Worm (Caenorhabditis elegans) whole organism, early embryonic: ENCODE results near the gene dmsr-11.
A peak's percentile ranks its signal among the peaks of the same experiment; 100 is the strongest.

ENCODE experiments used
- B0310.2 ChIP-seq: sonication (generic microtip); optimal IDR thresholded peaks from 2 replicates; lab custom pipeline; 2016; ENCODE audit warnings: mild to moderate bottlenecking, missing genetic modification characterization, missing compliant biosample characterization
- F13C5.2 ChIP-seq: sonication (generic microtip); optimal IDR thresholded peaks from 2 replicates; lab custom pipeline; 2017; ENCODE audit warnings: mild to moderate bottlenecking, missing genetic modification characterization, inconsistent platforms, missing compliant biosample characterization
- aly-1 ChIP-seq: sonication (generic microtip); optimal IDR thresholded peaks from 2 replicates; lab custom pipeline; 2016; ENCODE audit warnings: missing genetic modification characterization, missing compliant biosample characterization
- ama-1 ChIP-seq: fragments of 150-350 bp; optimal IDR thresholded peaks from 2 replicates; lab custom pipeline; 2014
- ceh-13 ChIP-seq: fragments of 200-800 bp; sonication (Bioruptor generic); optimal IDR thresholded peaks from 2 replicates; lab custom pipeline; 2018; ENCODE audit warnings: mild to moderate bottlenecking, missing genetic modification characterization, missing compliant biosample characterization
- ceh-36 ChIP-seq: sonication (generic microtip); optimal IDR thresholded peaks from 2 replicates; lab custom pipeline; 2016; ENCODE audit warnings: missing genetic modification characterization, inconsistent platforms, missing compliant biosample characterization
- ets-7 ChIP-seq: sonication (generic microtip); optimal IDR thresholded peaks from 2 replicates; lab custom pipeline; 2016; ENCODE audit warnings: missing genotype, missing genetic modification characterization, missing compliant biosample characterization
- flt-1 ChIP-seq: fragments of 200-800 bp; sonication (Bioruptor generic); IDR thresholded peaks from 2 replicates; pipeline ENCODE4 v1.3.6; 2022; ENCODE audit warnings: missing genetic modification characterization, missing compliant biosample characterization
- hmbx-1 ChIP-seq: sonication (generic microtip); optimal IDR thresholded peaks from 2 replicates; lab custom pipeline; 2016; ENCODE audit warnings: mild to moderate bottlenecking, missing genetic modification characterization, missing compliant biosample characterization
- hmg-4 ChIP-seq: fragments of 200-800 bp; sonication (Bioruptor generic); optimal IDR thresholded peaks from 2 replicates; lab custom pipeline; 2018; ENCODE audit warnings: mild to moderate bottlenecking, missing genetic modification characterization, missing compliant biosample characterization
- hnd-1 ChIP-seq: sonication (generic microtip); optimal IDR thresholded peaks from 2 replicates; lab custom pipeline; 2016; ENCODE audit warnings: missing genetic modification characterization, missing compliant biosample characterization
- pes-1 ChIP-seq: fragments of 200-800 bp; sonication (Bioruptor generic); IDR thresholded peaks from 2 replicates; pipeline ENCODE4 v1.3.6; 2022; ENCODE audit warnings: missing genetic modification reagents, missing genetic modification characterization, missing compliant biosample characterization
- scrt-1 ChIP-seq: fragments of 200-800 bp; sonication (Bioruptor generic); IDR thresholded peaks from 2 replicates; pipeline ENCODE4 v1.3.6; 2022; ENCODE audit warnings: missing genetic modification characterization, missing compliant biosample characterization
- sea-1 ChIP-seq: fragments of 200-800 bp; sonication (Bioruptor generic); conservative IDR thresholded peaks from 2 replicates; pipeline ENCODE4 v1.3.6; 2022; ENCODE audit warnings: missing genetic modification characterization, missing compliant biosample characterization
- tbx-11 ChIP-seq: fragments of 200-800 bp; sonication (Bioruptor generic); IDR thresholded peaks from 2 replicates; pipeline ENCODE4 v1.3.6; 2022; ENCODE audit warnings: missing genetic modification characterization, missing compliant biosample characterization
- tbx-37 ChIP-seq: fragments of 200-800 bp; sonication (Bioruptor generic); conservative IDR thresholded peaks from 2 replicates; pipeline ENCODE4 v1.3.6; 2022; ENCODE audit warnings: missing genetic modification reagents, missing genetic modification characterization, missing compliant biosample characterization
- tra-4 ChIP-seq: sonication (generic microtip); optimal IDR thresholded peaks from 2 replicates; lab custom pipeline; 2017; ENCODE audit warnings: missing genetic modification characterization, missing compliant biosample characterization

dmsr-11 gene

DNA sequence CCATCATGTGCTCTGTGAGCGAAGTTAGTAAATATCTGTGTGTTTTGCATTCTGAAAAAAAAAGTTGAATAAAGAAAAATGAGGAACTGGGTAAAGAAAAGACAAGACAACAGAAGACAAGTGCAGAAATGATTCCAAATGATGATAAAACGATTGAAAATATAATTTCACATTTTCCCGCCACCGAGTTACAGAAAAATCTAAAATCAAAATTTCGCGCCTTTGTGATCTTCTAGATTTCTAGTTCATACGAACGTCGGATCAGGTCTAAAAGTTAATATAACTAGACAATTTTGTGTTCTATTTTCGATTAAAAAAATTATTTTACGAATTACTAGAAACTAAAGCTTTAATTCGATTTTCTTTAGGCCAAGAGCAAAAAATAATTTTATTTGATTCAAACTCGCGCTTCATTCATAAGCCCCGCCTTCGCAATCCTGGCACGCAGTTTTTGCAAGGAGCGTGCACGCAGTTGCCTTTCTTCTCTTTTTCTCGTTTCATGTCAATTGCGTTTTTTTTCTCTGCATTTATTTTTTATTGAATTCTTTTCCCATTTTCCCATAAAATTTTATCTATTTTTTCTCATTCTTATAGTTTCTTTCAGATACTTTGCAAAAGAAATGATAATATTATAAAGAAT lies 18.9 kb downstream of the dmsr-11 start, which contains the start of the genes spn-4 and spe-39:
Gene spn-4, minus strand, starts transcription at position 51 of the 640 bp plus-strand sequence.
Gene spe-39, plus strand, starts transcription at position 599 of the 640 bp plus-strand sequence.
- no peak for TF ChIP-seq tbx-37 (GFP tag; lab: Robert Waterston, UW)
- peak; percentile 26 for TF ChIP-seq ets-7 (tag; lab: Kevin White, UChicago)
- TF ChIP-seq pes-1 (GFP tag; lab: Robert Waterston, UW): no peak
- TF ChIP-seq ceh-36 (tag; lab: Kevin White, UChicago): no peak
- TF ChIP-seq flt-1 (GFP tag; lab: Robert Waterston, UW): no peak
- 0 out of 2 replicates have a peak, but pooled peaks have one; percentile 56 for TF ChIP-seq sea-1 (GFP tag; lab: Robert Waterston, UW)
- TF ChIP-seq F13C5.2 (tag; lab: Kevin White, UChicago): peak; percentile 71
- TF ChIP-seq ceh-13 (GFP tag; lab: Kevin White, UChicago): peak; percentile 3
- TF ChIP-seq ama-1 (lab: Kevin White, UChicago): no peak
- TF ChIP-seq B0310.2 (tag; lab: Kevin White, UChicago): no peak
- TF ChIP-seq scrt-1 (GFP tag; lab: Robert Waterston, UW): no peak
- no peak for TF ChIP-seq hmbx-1 (tag; lab: Kevin White, UChicago)
- no peak for TF ChIP-seq hnd-1
- no peak for TF ChIP-seq tbx-11 (GFP tag; lab: Robert Waterston, UW)
- TF ChIP-seq hmg-4: no peak
- TF ChIP-seq aly-1 (tag; lab: Kevin White, UChicago): no peak
- no peak for TF ChIP-seq tra-4 (tag; lab: Kevin White, UChicago)

DNA sequence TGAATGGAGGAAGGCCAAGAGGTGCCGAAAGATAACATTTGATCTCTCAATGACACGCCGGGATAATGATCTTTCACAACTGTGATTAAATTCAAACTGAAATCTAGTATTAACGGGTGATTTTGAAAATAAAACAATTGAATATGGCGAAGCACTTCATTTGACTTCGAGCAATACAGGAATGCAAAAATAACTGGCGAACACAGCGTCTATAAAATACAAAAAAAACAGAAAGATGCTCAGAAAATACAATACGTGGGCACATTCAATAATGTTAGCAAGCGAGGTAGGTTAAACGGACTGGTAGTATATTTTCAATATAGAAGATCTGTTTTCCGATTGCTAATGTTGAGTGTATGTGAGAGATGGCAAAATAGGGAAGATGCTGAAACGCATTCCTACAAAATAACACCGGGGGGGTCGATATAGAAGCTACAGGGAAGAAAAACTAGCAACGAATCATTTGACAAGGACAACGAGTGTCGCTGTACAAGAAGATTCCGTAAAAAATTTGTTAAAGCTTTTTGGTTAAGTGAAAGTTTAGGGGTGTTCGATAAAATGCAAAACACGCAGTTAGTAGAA lies 20.8 kb downstream of the dmsr-11 start:
- TF ChIP-seq ets-7 (tag; lab: Kevin White, UChicago) (no peak), F13C5.2 (tag; lab: Kevin White, UChicago) (no peak), sea-1 (GFP tag; lab: Robert Waterston, UW) (no peak), hmbx-1 (tag; lab: Kevin White, UChicago) (no peak), pes-1 (GFP tag; lab: Robert Waterston, UW) (no peak), ama-1 (lab: Kevin White, UChicago) (no peak), tbx-37 (GFP tag; lab: Robert Waterston, UW) (no peak), flt-1 (GFP tag; lab: Robert Waterston, UW) (no peak), ceh-36 (tag; lab: Kevin White, UChicago) (no peak), ceh-13 (GFP tag; lab: Kevin White, UChicago) (no peak)

DNA sequence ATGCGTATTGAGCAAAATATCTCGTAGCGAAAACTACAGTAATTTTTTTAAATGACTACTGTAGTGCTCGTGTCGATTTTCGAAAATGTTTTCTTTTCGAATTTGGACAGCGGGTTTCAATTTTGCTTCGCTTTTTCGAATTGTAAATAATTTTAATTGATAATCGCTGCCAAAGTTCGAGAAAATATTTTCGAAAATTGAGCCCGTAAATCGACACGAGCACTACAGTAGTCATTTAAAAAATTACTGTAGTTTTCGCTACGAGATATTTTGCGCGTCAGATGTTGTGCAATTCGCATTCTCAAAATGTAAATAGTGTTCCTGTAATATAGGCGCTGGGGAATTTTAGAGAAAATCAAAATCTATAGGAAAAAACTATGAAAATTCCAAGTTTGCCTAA lies 21.6 kb downstream of the dmsr-11 start:
- no peak for TF ChIP-seq tra-4 (tag; lab: Kevin White, UChicago)
- no peak for TF ChIP-seq sea-1 (GFP tag; lab: Robert Waterston, UW)
- no peak for TF ChIP-seq ama-1 (lab: Kevin White, UChicago)
- no peak for TF ChIP-seq hnd-1
- TF ChIP-seq hmg-4: no peak
- no peak for TF ChIP-seq F13C5.2 (tag; lab: Kevin White, UChicago)
- TF ChIP-seq aly-1 (tag; lab: Kevin White, UChicago): no peak
- TF ChIP-seq B0310.2 (tag; lab: Kevin White, UChicago): no peak
- TF ChIP-seq tbx-11 (GFP tag; lab: Robert Waterston, UW): no peak
- no peak for TF ChIP-seq pes-1 (GFP tag; lab: Robert Waterston, UW)
- TF ChIP-seq scrt-1 (GFP tag; lab: Robert Waterston, UW): no peak

DNA sequence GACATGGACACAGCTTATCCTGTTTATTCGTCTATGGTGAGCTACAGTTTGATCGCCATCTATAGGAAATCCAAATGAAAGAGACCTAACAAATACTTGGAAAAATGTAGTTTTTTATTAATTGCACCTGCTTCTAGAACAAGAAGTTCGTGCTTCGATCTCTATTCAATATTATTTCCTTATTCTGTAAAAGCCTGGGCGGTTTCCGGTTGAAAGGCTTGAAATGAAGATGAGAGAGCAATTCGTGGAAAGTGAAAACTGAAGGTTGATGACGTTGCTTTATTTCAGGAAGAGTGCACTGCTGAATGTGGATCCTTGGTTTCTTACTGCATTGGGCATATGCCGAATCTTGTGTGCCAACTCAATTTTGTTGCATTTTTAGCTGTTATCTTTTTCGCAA lies 23.2 kb downstream of the dmsr-11 start:
- TF ChIP-seq flt-1 (GFP tag; lab: Robert Waterston, UW) (no peak), scrt-1 (GFP tag; lab: Robert Waterston, UW) (no peak), ceh-13 (GFP tag; lab: Kevin White, UChicago) (no peak), ets-7 (tag; lab: Kevin White, UChicago) (no peak)

DNA sequence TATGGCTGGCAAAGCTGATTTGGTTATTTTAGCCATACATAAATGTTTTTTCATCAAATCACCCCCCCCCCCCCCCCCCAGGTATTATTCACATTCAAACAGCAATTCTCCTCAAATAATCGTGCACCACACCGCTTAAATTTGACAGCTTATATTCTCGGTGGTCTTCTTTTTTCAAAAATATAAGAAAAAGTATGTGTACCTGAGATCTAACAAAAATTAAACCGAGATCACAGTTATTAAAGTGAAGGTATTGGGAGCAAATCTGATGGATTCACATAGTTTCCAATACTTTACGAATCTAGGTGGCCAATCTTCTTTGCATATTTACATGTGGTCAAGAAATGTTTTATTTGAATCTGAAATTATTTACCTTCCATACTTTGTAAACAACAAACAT lies 23.7 kb downstream of the dmsr-11 start, which contains the start of gene ZC404.15:
Gene ZC404.15, plus strand, starts transcription at position 301 of the 400 bp plus-strand sequence.
- TF ChIP-seq tra-4 (tag; lab: Kevin White, UChicago) (no peak), hmbx-1 (tag; lab: Kevin White, UChicago) (no peak)

DNA sequence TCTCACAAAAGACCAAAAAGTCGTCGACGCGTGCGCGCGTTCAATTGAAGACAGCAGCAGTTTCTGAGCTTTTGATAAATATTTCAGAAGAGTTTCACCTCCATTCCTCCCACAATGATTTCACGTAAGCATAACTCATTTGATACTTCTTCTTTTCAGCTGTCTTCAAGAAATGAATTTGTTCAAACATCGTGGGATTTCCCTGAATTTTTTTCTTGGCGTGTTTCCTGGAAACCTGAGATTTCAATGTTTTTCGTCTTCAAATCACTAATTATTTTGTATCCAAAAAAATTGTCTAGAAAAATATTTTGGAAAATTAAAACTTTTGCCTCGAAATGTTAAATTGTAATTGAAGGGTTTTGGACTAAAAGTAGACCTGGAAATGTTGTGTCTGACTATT lies 25.4 kb downstream of the dmsr-11 start:
- TF ChIP-seq ets-7 (tag; lab: Kevin White, UChicago) (no peak), B0310.2 (tag; lab: Kevin White, UChicago) (no peak), scrt-1 (GFP tag; lab: Robert Waterston, UW) (no peak), ceh-13 (GFP tag; lab: Kevin White, UChicago) (no peak), flt-1 (GFP tag; lab: Robert Waterston, UW) (no peak), hmg-4 (no peak), tbx-11 (GFP tag; lab: Robert Waterston, UW) (no peak), hnd-1 (no peak)

DNA sequence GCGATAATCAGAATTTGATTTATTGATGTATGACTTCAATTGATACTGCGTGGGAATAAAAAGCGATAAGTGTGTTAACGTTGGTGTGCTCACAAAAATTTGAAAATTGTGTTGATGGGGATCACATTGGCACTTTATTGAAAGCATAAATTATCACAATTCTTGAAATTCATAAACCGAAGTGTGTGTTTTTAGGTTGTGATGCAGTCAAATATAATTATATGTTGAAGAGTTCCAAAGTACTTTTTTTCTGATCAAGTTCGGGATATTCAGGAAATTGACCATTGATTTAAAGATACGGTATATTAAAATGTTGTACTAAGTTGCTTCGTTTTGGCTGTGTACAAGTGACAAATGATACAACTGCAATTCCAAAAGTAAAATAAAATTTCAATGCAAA lies 28.2 kb downstream of the dmsr-11 start, which contains the start of gene srh-28:
Gene srh-28, minus strand, starts transcription at position 101 of the 400 bp plus-strand sequence.
- no peak for TF ChIP-seq ama-1 (lab: Kevin White, UChicago)
- no peak for TF ChIP-seq ets-7 (tag; lab: Kevin White, UChicago)
- TF ChIP-seq B0310.2 (tag; lab: Kevin White, UChicago): no peak
- no peak for TF ChIP-seq tra-4 (tag; lab: Kevin White, UChicago)
- no peak for TF ChIP-seq flt-1 (GFP tag; lab: Robert Waterston, UW)
- TF ChIP-seq hmg-4: no peak
- TF ChIP-seq ceh-13 (GFP tag; lab: Kevin White, UChicago): no peak
- TF ChIP-seq tbx-11 (GFP tag; lab: Robert Waterston, UW): no peak
- TF ChIP-seq pes-1 (GFP tag; lab: Robert Waterston, UW): no peak
- TF ChIP-seq aly-1 (tag; lab: Kevin White, UChicago): no peak
